Fruit fly (Drosophila melanogaster): ENCODE data around the gene baz.

- TF ChIP-seq h (optimal IDR thresholded peaks at IDR 0.05) (no peak), Myc (optimal IDR thresholded peaks at IDR 0.05) (no peak), Sin3A (optimal IDR thresholded peaks at IDR 0.05) (no peak)
These were observed 13.0 kb downstream of the baz start for dm6 chrX:17172777-17173315.

All from Kc167 (cell line).